Worm (Caenorhabditis elegans) whole organism, early embryonic: ENCODE data around the gene tsp-8.

Experiments used
- B0310.2 ChIP-seq: sonication (generic microtip); optimal IDR thresholded peaks from 2 replicates; lab custom pipeline; 2016; ENCODE audit warnings: mild to moderate bottlenecking, missing genetic modification characterization, missing compliant biosample characterization
- F13C5.2 ChIP-seq: sonication (generic microtip); optimal IDR thresholded peaks from 2 replicates; lab custom pipeline; 2017; ENCODE audit warnings: mild to moderate bottlenecking, missing genetic modification characterization, inconsistent platforms, missing compliant biosample characterization
- aly-1 ChIP-seq: sonication (generic microtip); optimal IDR thresholded peaks from 2 replicates; lab custom pipeline; 2016; ENCODE audit warnings: missing genetic modification characterization, missing compliant biosample characterization
- ama-1 ChIP-seq: fragments of 150-350 bp; optimal IDR thresholded peaks from 2 replicates; lab custom pipeline; 2014
- ceh-13 ChIP-seq: fragments of 200-800 bp; sonication (Bioruptor generic); optimal IDR thresholded peaks from 2 replicates; lab custom pipeline; 2018; ENCODE audit warnings: mild to moderate bottlenecking, missing genetic modification characterization, missing compliant biosample characterization
- ceh-36 ChIP-seq: sonication (generic microtip); optimal IDR thresholded peaks from 2 replicates; lab custom pipeline; 2016; ENCODE audit warnings: missing genetic modification characterization, inconsistent platforms, missing compliant biosample characterization
- ets-7 ChIP-seq: sonication (generic microtip); optimal IDR thresholded peaks from 2 replicates; lab custom pipeline; 2016; ENCODE audit warnings: missing genotype, missing genetic modification characterization, missing compliant biosample characterization
- flt-1 ChIP-seq: fragments of 200-800 bp; sonication (Bioruptor generic); IDR thresholded peaks from 2 replicates; pipeline ENCODE4 v1.3.6; 2022; ENCODE audit warnings: missing genetic modification characterization, missing compliant biosample characterization
- hmbx-1 ChIP-seq: sonication (generic microtip); optimal IDR thresholded peaks from 2 replicates; lab custom pipeline; 2016; ENCODE audit warnings: mild to moderate bottlenecking, missing genetic modification characterization, missing compliant biosample characterization
- hmg-4 ChIP-seq: fragments of 200-800 bp; sonication (Bioruptor generic); optimal IDR thresholded peaks from 2 replicates; lab custom pipeline; 2018; ENCODE audit warnings: mild to moderate bottlenecking, missing genetic modification characterization, missing compliant biosample characterization
- hnd-1 ChIP-seq: sonication (generic microtip); optimal IDR thresholded peaks from 2 replicates; lab custom pipeline; 2016; ENCODE audit warnings: missing genetic modification characterization, missing compliant biosample characterization
- pes-1 ChIP-seq: fragments of 200-800 bp; sonication (Bioruptor generic); IDR thresholded peaks from 2 replicates; pipeline ENCODE4 v1.3.6; 2022; ENCODE audit warnings: missing genetic modification reagents, missing genetic modification characterization, missing compliant biosample characterization
- scrt-1 ChIP-seq: fragments of 200-800 bp; sonication (Bioruptor generic); IDR thresholded peaks from 2 replicates; pipeline ENCODE4 v1.3.6; 2022; ENCODE audit warnings: missing genetic modification characterization, missing compliant biosample characterization
- sea-1 ChIP-seq: fragments of 200-800 bp; sonication (Bioruptor generic); conservative IDR thresholded peaks from 2 replicates; pipeline ENCODE4 v1.3.6; 2022; ENCODE audit warnings: missing genetic modification characterization, missing compliant biosample characterization
- tbx-11 ChIP-seq: fragments of 200-800 bp; sonication (Bioruptor generic); IDR thresholded peaks from 2 replicates; pipeline ENCODE4 v1.3.6; 2022; ENCODE audit warnings: missing genetic modification characterization, missing compliant biosample characterization
- tbx-37 ChIP-seq: fragments of 200-800 bp; sonication (Bioruptor generic); conservative IDR thresholded peaks from 2 replicates; pipeline ENCODE4 v1.3.6; 2022; ENCODE audit warnings: missing genetic modification reagents, missing genetic modification characterization, missing compliant biosample characterization
- tra-4 ChIP-seq: sonication (generic microtip); optimal IDR thresholded peaks from 2 replicates; lab custom pipeline; 2017; ENCODE audit warnings: missing genetic modification characterization, missing compliant biosample characterization

Gene tsp-8

ce11 chrX:14711168-14711629 is 18.1 kb downstream of the tsp-8 start, which contains the start of gene atrn-1:
Gene atrn-1, plus strand, starts transcription at chrX:14711579.
- TF ChIP-seq B0310.2 (tag; lab: Kevin White, UChicago), result no peak
- TF ChIP-seq tbx-37, result no peak
- TF ChIP-seq F13C5.2 (tag; lab: Kevin White, UChicago), result no peak
- no peak for TF ChIP-seq ceh-13 (GFP tag; lab: Kevin White, UChicago)
- TF ChIP-seq ets-7 (tag; lab: Kevin White, UChicago), result no peak
- TF ChIP-seq sea-1, result no peak
- no peak for TF ChIP-seq hmbx-1 (tag; lab: Kevin White, UChicago)
- no peak for TF ChIP-seq ama-1 (lab: Kevin White, UChicago)

ce11 chrX:14709591-14709990 is 19.7 kb downstream of the tsp-8 start:
- TF ChIP-seq aly-1 (tag; lab: Kevin White, UChicago) (no peak), pes-1 (GFP tag; lab: Robert Waterston, UW) (no peak), ets-7 (tag; lab: Kevin White, UChicago) (no peak), sea-1 (no peak), hmg-4 (GFP tag; lab: Kevin White, UChicago) (no peak), tbx-11 (GFP tag; lab: Robert Waterston, UW) (no peak), ama-1 (lab: Kevin White, UChicago) (no peak), ceh-36 (tag; lab: Kevin White, UChicago) (no peak), F13C5.2 (tag; lab: Kevin White, UChicago) (no peak), tbx-37 (no peak), tra-4 (tag; lab: Kevin White, UChicago) (no peak), B0310.2 (tag; lab: Kevin White, UChicago) (no peak), hnd-1 (no peak), hmbx-1 (tag; lab: Kevin White, UChicago) (no peak), flt-1 (GFP tag; lab: Robert Waterston, UW) (no peak), ceh-13 (GFP tag; lab: Kevin White, UChicago) (no peak), scrt-1 (GFP tag; lab: Robert Waterston, UW) (no peak)

- TF ChIP-seq pes-1 (GFP tag; lab: Robert Waterston, UW), result peak; percentile 56; the same call in 1 of the 2 replicates
- TF ChIP-seq sea-1, result peak; percentile 8; the same call in 1 of the 2 replicates
- TF ChIP-seq B0310.2 (tag; lab: Kevin White, UChicago), result peak; percentile 29
- TF ChIP-seq aly-1 (tag; lab: Kevin White, UChicago), result peak; percentile 4
- TF ChIP-seq scrt-1 (GFP tag; lab: Robert Waterston, UW), result 0 out of 2 replicates have a peak, but pooled peaks have one; percentile 35
- peak; percentile 84 for TF ChIP-seq F13C5.2 (tag; lab: Kevin White, UChicago)
- no peak for TF ChIP-seq hnd-1
- no peak for TF ChIP-seq ceh-13 (GFP tag; lab: Kevin White, UChicago)
- TF ChIP-seq ets-7 (tag; lab: Kevin White, UChicago), result no peak
- TF ChIP-seq hmbx-1 (tag; lab: Kevin White, UChicago), result no peak
- no peak for TF ChIP-seq tbx-11 (GFP tag; lab: Robert Waterston, UW)
- TF ChIP-seq hmg-4 (GFP tag; lab: Kevin White, UChicago), result peak; percentile 83
These were observed 21.1 kb downstream of the tsp-8 start for ce11 chrX:14708176-14708642.

- TF ChIP-seq scrt-1 (GFP tag; lab: Robert Waterston, UW) (no peak), hmbx-1 (tag; lab: Kevin White, UChicago) (no peak), tbx-11 (GFP tag; lab: Robert Waterston, UW) (no peak), ama-1 (lab: Kevin White, UChicago) (no peak), aly-1 (tag; lab: Kevin White, UChicago) (no peak), flt-1 (GFP tag; lab: Robert Waterston, UW) (no peak), tra-4 (tag; lab: Kevin White, UChicago) (no peak), tbx-37 (no peak), ceh-36 (tag; lab: Kevin White, UChicago) (no peak), B0310.2 (tag; lab: Kevin White, UChicago) (no peak), pes-1 (GFP tag; lab: Robert Waterston, UW) (no peak), hmg-4 (GFP tag; lab: Kevin White, UChicago) (no peak), F13C5.2 (tag; lab: Kevin White, UChicago) (no peak), ceh-13 (GFP tag; lab: Kevin White, UChicago) (no peak), hnd-1 (no peak), sea-1 (no peak), ets-7 (tag; lab: Kevin White, UChicago) (no peak)
These were observed 22.5 kb downstream of the tsp-8 start, which contains the start of gene tmem-184 for ce11 chrX:14706698-14707285. Gene tmem-184, minus strand, starts transcription at chrX:14706861.

- TF ChIP-seq pes-1 (GFP tag; lab: Robert Waterston, UW) (no peak), B0310.2 (tag; lab: Kevin White, UChicago) (no peak), ceh-36 (tag; lab: Kevin White, UChicago) (no peak), hnd-1 (no peak)
These were observed 24.4 kb downstream of the tsp-8 start for ce11 chrX:14704933-14705332.

- TF ChIP-seq aly-1 (tag; lab: Kevin White, UChicago), result no peak
- TF ChIP-seq B0310.2 (tag; lab: Kevin White, UChicago), result no peak
- TF ChIP-seq hmg-4 (GFP tag; lab: Kevin White, UChicago), result peak; percentile 22
- no peak for TF ChIP-seq tra-4 (tag; lab: Kevin White, UChicago)
- no peak for TF ChIP-seq hnd-1
- no peak for TF ChIP-seq scrt-1 (GFP tag; lab: Robert Waterston, UW)
- TF ChIP-seq flt-1 (GFP tag; lab: Robert Waterston, UW), result no peak
- no peak for TF ChIP-seq ceh-36 (tag; lab: Kevin White, UChicago)
These were observed 27.8 kb downstream of the tsp-8 start, which contains the start of gene F40E10.5 for ce11 chrX:14701490-14701889. Gene F40E10.5, plus strand, starts transcription at chrX:14701790.

- no peak for TF ChIP-seq tra-4 (tag; lab: Kevin White, UChicago)
- TF ChIP-seq pes-1 (GFP tag; lab: Robert Waterston, UW), result no peak
- no peak for TF ChIP-seq ceh-36 (tag; lab: Kevin White, UChicago)
- no peak for TF ChIP-seq sea-1
These were observed 29.4 kb downstream of the tsp-8 start, which contains the start of gene hch-1 for ce11 chrX:14699866-14700265. Gene hch-1, minus strand, starts transcription at chrX:14699977.
